Fruit fly (Drosophila melanogaster) whole organism, embryonic: Measurements from ENCODE around the gene CG5861.

Source experiments
- CG1024 ChIP-seq: fragments of 200-800 bp; sonication (Bioruptor generic); IDR thresholded peaks from 2 replicates; pipeline ENCODE4 v1.3.6; 2022; ENCODE audit warnings: missing biosample characterization, missing genetic modification characterization
- CG11560 ChIP-seq: fragments of 200-800 bp; sonication (Bioruptor generic); IDR thresholded peaks from 3 replicates; pipeline ENCODE4 v1.3.6; 2022; ENCODE audit warnings: missing biosample characterization, missing genetic modification characterization
- CG12155 ChIP-seq: fragments of 200-800 bp; sonication (Bioruptor generic); optimal IDR thresholded peaks from 3 replicates; lab custom pipeline; 2016; ENCODE audit warnings: missing biosample characterization, missing genetic modification characterization
- CG12236 ChIP-seq: fragments of 200-800 bp; sonication (Bioruptor generic); optimal IDR thresholded peaks from 2 replicates; lab custom pipeline; 2016; ENCODE audit warnings: missing biosample characterization, missing genetic modification characterization
- CG12299 ChIP-seq: fragments of 200-800 bp; sonication (Bioruptor generic); optimal IDR thresholded peaks from 2 replicates; lab custom pipeline; 2018; ENCODE audit warnings: missing biosample characterization, mild to moderate bottlenecking, missing genetic modification characterization
- CG13424 ChIP-seq: fragments of 200-800 bp; sonication (Bioruptor generic); optimal IDR thresholded peaks from 2 replicates; lab custom pipeline; 2019; ENCODE audit warnings: missing biosample characterization, mild to moderate bottlenecking, missing genetic modification characterization, moderate library complexity
- CG13894 ChIP-seq: fragments of 200-800 bp; sonication (Bioruptor generic); optimal IDR thresholded peaks from 3 replicates; lab custom pipeline; 2018; ENCODE audit warnings: missing biosample characterization, mild to moderate bottlenecking, missing genetic modification characterization, moderate library complexity
- CG14860 ChIP-seq: fragments of 200-800 bp; sonication (Bioruptor generic); IDR thresholded peaks from 3 replicates; pipeline ENCODE4 v1.3.6; 2022; ENCODE audit warnings: missing biosample characterization, missing genetic modification characterization; ENCODE audit not compliant: partially characterized antibody
- CG15514 ChIP-seq: fragments of 200-800 bp; sonication (Bioruptor generic); optimal IDR thresholded peaks from 3 replicates; lab custom pipeline; 2017; ENCODE audit warnings: missing biosample characterization, missing genetic modification characterization, mild to moderate bottlenecking, moderate library complexity, missing genetic modification reagents
- CG15601 ChIP-seq: fragments of 200-800 bp; sonication (Bioruptor generic); optimal IDR thresholded peaks from 3 replicates; lab custom pipeline; 2019; ENCODE audit warnings: missing biosample characterization, mild to moderate bottlenecking, missing genetic modification characterization, moderate library complexity
- CG18262 ChIP-seq: fragments of 200-800 bp; optimal IDR thresholded peaks from 3 replicates; lab custom pipeline; 2019; ENCODE audit warnings: missing biosample characterization, mild to moderate bottlenecking, missing genetic modification characterization, moderate library complexity
- CG2678 ChIP-seq: fragments of 200-800 bp; sonication (Bioruptor generic); optimal IDR thresholded peaks from 3 replicates; lab custom pipeline; 2019; ENCODE audit warnings: missing biosample characterization, mild to moderate bottlenecking, missing genetic modification characterization, moderate library complexity
- CG33213 ChIP-seq: fragments of 200-800 bp; sonication (Bioruptor generic); optimal IDR thresholded peaks from 3 replicates; lab custom pipeline; 2016; ENCODE audit warnings: missing biosample characterization, missing genetic modification characterization
- CG42726 ChIP-seq: fragments of 200-800 bp; sonication (Bioruptor generic); IDR thresholded peaks from 2 replicates; pipeline ENCODE4 v1.3.6; 2022; ENCODE audit warnings: missing biosample characterization, missing genetic modification characterization; ENCODE audit not compliant: partially characterized antibody
- CG6175 ChIP-seq: fragments of 200-800 bp; sonication (Bioruptor generic); IDR thresholded peaks from 3 replicates; pipeline ENCODE4 v1.3.6; 2022; ENCODE audit warnings: missing biosample characterization, missing genetic modification characterization
- CG7928 ChIP-seq: fragments of 200-800 bp; sonication (Bioruptor generic); optimal IDR thresholded peaks from 2 replicates; lab custom pipeline; 2017; ENCODE audit warnings: missing biosample characterization, mild to moderate bottlenecking, missing genetic modification characterization
- CG7963 ChIP-seq: fragments of 200-800 bp; sonication (Bioruptor generic); IDR thresholded peaks from 3 replicates; pipeline ENCODE4 v1.3.6; 2022; ENCODE audit warnings: missing biosample characterization, missing genetic modification characterization; ENCODE audit not compliant: partially characterized antibody
- CG9609 ChIP-seq: fragments of 200-800 bp; sonication (Bioruptor generic); optimal IDR thresholded peaks from 3 replicates; lab custom pipeline; 2016; ENCODE audit warnings: missing biosample characterization, missing genetic modification characterization
- CG9932 ChIP-seq: fragments of 200-800 bp; sonication (Bioruptor generic); IDR thresholded peaks from 2 replicates; pipeline ENCODE4 v1.3.6; 2022; ENCODE audit warnings: missing biosample characterization, missing genetic modification characterization
- CHES-1-like ChIP-seq: fragments of 200-800 bp; sonication (Bioruptor generic); optimal IDR thresholded peaks from 2 replicates; lab custom pipeline; 2016; ENCODE audit warnings: missing biosample characterization, missing genetic modification characterization
- Dip2 ChIP-seq: fragments of 200-800 bp; sonication (Bioruptor generic); IDR thresholded peaks from 2 replicates; pipeline ENCODE4 v1.3.6; 2022; ENCODE audit warnings: missing biosample characterization, missing genetic modification characterization
- E2f1 ChIP-seq: fragments of 200-800 bp; sonication (Bioruptor generic); IDR thresholded peaks from 2 replicates; pipeline ENCODE4 v1.3.6; 2022; ENCODE audit warnings: missing biosample characterization, missing genetic modification characterization
- Pdp1 ChIP-seq, 2 experiments: fragments of 200-800 bp; sonication (Bioruptor generic); optimal IDR thresholded peaks; 3 replicates each; lab custom pipeline; 2016; ENCODE audit warnings: missing biosample characterization in 2 of 2, missing genetic modification characterization in 2 of 2, mild to moderate bottlenecking in 1 of 2, moderate library complexity in 1 of 2
- Sin3A ChIP-seq: fragments of >200 bp; optimal IDR thresholded peaks from 2 replicates; lab custom pipeline; 2018
- Sry-β ChIP-seq: fragments of 200-800 bp; sonication (Bioruptor generic); optimal IDR thresholded peaks from 2 replicates; lab custom pipeline; 2018; ENCODE audit warnings: missing biosample characterization, mild to moderate bottlenecking, missing genetic modification characterization, moderate library complexity
- ap ChIP-seq: fragments of 200-800 bp; sonication (Bioruptor generic); IDR thresholded peaks from 2 replicates; pipeline ENCODE4 v1.3.6; 2022; ENCODE audit warnings: missing biosample characterization, missing genetic modification characterization
- cg ChIP-seq: fragments of 200-800 bp; sonication (Bioruptor generic); optimal IDR thresholded peaks from 3 replicates; lab custom pipeline; 2019; ENCODE audit warnings: missing biosample characterization, mild to moderate bottlenecking, missing genetic modification characterization, moderate library complexity
- chif ChIP-seq, 2 experiments: fragments of 200-800 bp; sonication (Bioruptor generic); optimal IDR thresholded peaks; 3 replicates each; lab custom pipeline; 2016; ENCODE audit warnings: missing biosample characterization in 2 of 2, missing genetic modification characterization in 2 of 2
- corto ChIP-seq: fragments of 200-800 bp; sonication (Bioruptor generic); optimal IDR thresholded peaks from 2 replicates; lab custom pipeline; 2016; ENCODE audit warnings: missing biosample characterization, mild to moderate bottlenecking, missing genetic modification characterization, moderate library complexity
- ewg ChIP-seq: fragments of 200-800 bp; sonication (Bioruptor generic); optimal IDR thresholded peaks from 3 replicates; lab custom pipeline; 2017; ENCODE audit warnings: mild to moderate bottlenecking, missing biosample characterization, missing genetic modification reagents, missing genetic modification characterization
- fd102C ChIP-seq: fragments of 200-800 bp; sonication (Bioruptor generic); optimal IDR thresholded peaks from 2 replicates; lab custom pipeline; 2018; ENCODE audit warnings: missing biosample characterization, mild to moderate bottlenecking, missing genetic modification characterization, moderate library complexity
- fd3F ChIP-seq: fragments of 200-800 bp; sonication (Bioruptor generic); optimal IDR thresholded peaks from 2 replicates; lab custom pipeline; 2018; ENCODE audit warnings: missing biosample characterization, mild to moderate bottlenecking, missing genetic modification characterization, moderate library complexity
- fru ChIP-seq: fragments of >200 bp; optimal IDR thresholded peaks from 2 replicates; lab custom pipeline; 2017
- gce ChIP-seq: fragments of 200-800 bp; sonication (Bioruptor generic); IDR thresholded peaks from 3 replicates; pipeline ENCODE4 v1.3.6; 2022; ENCODE audit warnings: missing biosample characterization, missing genetic modification characterization
- gcm2 ChIP-seq: fragments of 200-800 bp; sonication (Bioruptor generic); optimal IDR thresholded peaks from 2 replicates; lab custom pipeline; 2016; ENCODE audit warnings: missing biosample characterization, missing genetic modification characterization
- gro ChIP-seq: fragments of 200-800 bp; sonication (Bioruptor generic); optimal IDR thresholded peaks from 2 replicates; lab custom pipeline; 2016; ENCODE audit warnings: missing biosample characterization, missing genetic modification characterization
- gsb ChIP-seq: fragments of 200-800 bp; sonication (Bioruptor generic); IDR thresholded peaks from 2 replicates; pipeline ENCODE4 v1.3.6; 2022; ENCODE audit warnings: missing biosample characterization, missing genetic modification characterization
- hbn ChIP-seq: fragments of 200-800 bp; sonication (Bioruptor generic); IDR thresholded peaks from 2 replicates; pipeline ENCODE4 v1.3.6; 2022; ENCODE audit warnings: missing biosample characterization, missing genetic modification characterization; ENCODE audit not compliant: partially characterized antibody
- her ChIP-seq: fragments of 200-800 bp; sonication (Bioruptor generic); optimal IDR thresholded peaks from 2 replicates; lab custom pipeline; 2016; ENCODE audit warnings: missing biosample characterization, missing genetic modification characterization
- hkb ChIP-seq, 2 experiments: fragments of 200-800 bp in 1 of 2; fragments of >200 bp in 1 of 2; sonication (Bioruptor generic) in 1 of 2; IDR thresholded peaks in 1 of 2; optimal IDR thresholded peaks in 1 of 2; 2 replicates each; pipeline versions ENCODE4 v1.3.6 to Lab custom; 2017 to 2022; ENCODE audit warnings: missing biosample characterization in 1 of 2, missing genetic modification characterization in 1 of 2
- jigr1 ChIP-seq: fragments of 200-800 bp; sonication (Bioruptor generic); IDR thresholded peaks from 3 replicates; pipeline ENCODE4 v1.3.6; 2022; ENCODE audit warnings: missing biosample characterization, missing genetic modification characterization
- pan ChIP-seq, 4 experiments: fragments of >200 bp in 3 of 4; fragments of 200-800 bp in 1 of 4; sonication (Bioruptor generic) in 1 of 4; optimal IDR thresholded peaks in 3 of 4; IDR thresholded peaks in 1 of 4; 2 replicates each; pipeline versions ENCODE4 v1.3.6 to Lab custom; 2017 to 2022; ENCODE audit warnings: missing biosample characterization in 2 of 4, missing genetic modification characterization in 2 of 4, mixed read lengths in 1 of 4
- prd ChIP-seq, 3 experiments: fragments of >200 bp in 2 of 3; fragments of 200-800 bp in 1 of 3; sonication (Bioruptor generic) in 1 of 3; optimal IDR thresholded peaks in 2 of 3; IDR thresholded peaks in 1 of 3; 2 replicates in 2 of 3; 3 replicates in 1 of 3; pipeline versions ENCODE4 v1.3.6 to Lab custom; 2017 to 2022; ENCODE audit warnings: missing biosample characterization in 1 of 3, missing genetic modification characterization in 1 of 3
- ro ChIP-seq: fragments of 200-800 bp; sonication (Bioruptor generic); IDR thresholded peaks from 2 replicates; pipeline ENCODE4 v1.3.6; 2022; ENCODE audit warnings: missing biosample characterization, missing genetic modification characterization
- slou ChIP-seq: fragments of 200-800 bp; sonication (Bioruptor generic); optimal IDR thresholded peaks from 3 replicates; lab custom pipeline; 2016; ENCODE audit warnings: missing biosample characterization, missing genetic modification characterization
- tio ChIP-seq: fragments of 200-800 bp; sonication (Bioruptor generic); optimal IDR thresholded peaks from 2 replicates; lab custom pipeline; 2017; ENCODE audit warnings: missing biosample characterization, missing genetic modification characterization, inconsistent platforms
- usp ChIP-seq: fragments of >200 bp; optimal IDR thresholded peaks from 2 replicates; lab custom pipeline; 2017; ENCODE audit warnings: missing biosample characterization, missing genetic modification characterization
- vnd ChIP-seq: fragments of 200-800 bp; sonication (Bioruptor generic); IDR thresholded peaks from 3 replicates; pipeline ENCODE4 v1.3.6; 2022; ENCODE audit warnings: missing biosample characterization, missing genetic modification characterization; ENCODE audit not compliant: partially characterized antibody
- z ChIP-seq: fragments of 200-800 bp; sonication (Bioruptor generic); IDR thresholded peaks from 3 replicates; pipeline ENCODE4 v1.3.6; 2022; ENCODE audit warnings: missing biosample characterization, missing genetic modification characterization
- zf30C ChIP-seq: fragments of 200-800 bp; sonication (Bioruptor generic); optimal IDR thresholded peaks from 3 replicates; lab custom pipeline; 2018; ENCODE audit warnings: missing biosample characterization, mild to moderate bottlenecking, missing genetic modification characterization

The CG5861 gene

DNA sequence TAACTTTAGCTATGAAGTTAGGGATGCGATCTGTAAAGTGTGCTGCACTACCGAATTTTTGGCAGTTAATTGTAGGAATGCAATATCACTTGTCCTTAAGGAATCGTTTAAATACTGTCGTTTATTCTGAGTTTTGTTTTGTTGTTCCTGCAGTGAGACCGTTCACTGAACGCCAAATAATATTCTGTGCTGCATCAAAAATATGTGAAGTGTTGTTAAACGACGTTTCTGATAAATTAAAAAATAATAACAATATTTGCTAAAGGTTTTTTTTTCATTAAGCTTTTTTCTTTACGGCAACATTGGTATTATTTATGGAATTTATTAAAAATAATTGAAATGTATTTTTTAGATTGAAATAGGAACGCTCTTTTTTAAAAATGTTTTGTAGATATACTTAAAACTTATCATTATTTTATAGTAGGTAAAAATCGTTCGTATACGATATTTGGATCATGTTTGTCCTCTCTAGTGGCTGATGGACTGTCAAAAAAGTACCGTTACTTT lies 4.3 kb downstream of the CG5861 start, which contains the start of gene GMF (continued):
- TF ChIP-seq CG13424 (tag; lab: Kevin White, UChicago) (peak; percentile 25), Dip2 (GFP tag; lab: Robert Waterston, UW) (no peak), zf30C (GFP tag; lab: Kevin White, UChicago) (no peak), CG9609 (GFP tag; lab: Kevin White, UChicago) (no peak), fru (lab: Kevin White, UChicago) (no peak), hkb (optimal IDR thresholded peaks at IDR 0.05; lab: Kevin White, UChicago) (no peak), hkb (GFP tag; IDR thresholded peaks at IDR 0.05; lab: Robert Waterston, UW) (no peak), ewg (no peak), Pdp1 (GFP tag; optimal IDR thresholded peaks at IDR 0.05; lab: Kevin White, UChicago) (peak; percentile 5 to 29), slou (GFP tag; lab: Kevin White, UChicago) (no peak), CG6175 (no peak), CG18262 (tag; lab: Kevin White, UChicago) (peak; percentile 60), pan (optimal IDR thresholded peaks at IDR 0.05; lab: Kevin White, UChicago) (no peak), pan (GFP tag; optimal IDR thresholded peaks at IDR 0.05 in 1 of 2, IDR thresholded peaks at IDR 0.05 in 1 of 2) (peak in 1 of 2 experiments; percentile 27), corto (GFP tag; lab: Kevin White, UChicago) (no peak), jigr1 (peak; percentile 67; the same call in 1 of the 3 replicates), CG42726 (GFP tag; lab: Robert Waterston, UW) (no peak), CG2678 (tag; lab: Kevin White, UChicago) (peak; percentile 69), prd (optimal IDR thresholded peaks at IDR 0.05; lab: Kevin White, UChicago) (no peak), prd (GFP tag; IDR thresholded peaks at IDR 0.05; lab: Robert Waterston, UW) (no peak), her (GFP tag; lab: Kevin White, UChicago) (no peak), CG1024 (GFP tag; lab: Robert Waterston, UW) (no peak), CG7928 (no peak), CHES-1-like (GFP tag; lab: Kevin White, UChicago) (peak; percentile 35), CG13894 (no peak), CG12236 (no peak), CG7963 (GFP tag; lab: Robert Waterston, UW) (no peak), CG11560 (tag; lab: Robert Waterston, UW) (no peak), gcm2 (no peak), tio (GFP tag; lab: Kevin White, UChicago) (no peak), fd102C (GFP tag; lab: Kevin White, UChicago) (no peak), CG15514 (GFP tag; lab: Kevin White, UChicago) (peak; percentile 47), CG33213 (no peak), gce (no peak), hbn (GFP tag; lab: Robert Waterston, UW) (no peak), CG12155 (peak; percentile 20), Sin3A (lab: Kevin White, UChicago) (no peak), CG15601 (peak; percentile 53), CG12299 (tag; lab: Kevin White, UChicago) (peak; percentile 54), CG9932 (peak; percentile 45), usp (GFP tag; lab: Kevin White, UChicago) (no peak), gsb (no peak), z (no peak), vnd (GFP tag; lab: Robert Waterston, UW) (no peak), CG14860 (GFP tag; lab: Robert Waterston, UW) (no peak), cg (GFP tag; lab: Kevin White, UChicago) (no peak), ap (GFP tag; lab: Robert Waterston, UW) (no peak), fd3F (no peak), ro (GFP tag; lab: Robert Waterston, UW) (no peak), Sry-β (GFP tag; lab: Kevin White, UChicago) (no peak), chif (GFP tag; optimal IDR thresholded peaks at IDR 0.05; lab: Kevin White, UChicago) (no peak), gro (GFP tag; lab: Kevin White, UChicago) (no peak), E2f1 (GFP tag; lab: Robert Waterston, UW) (no peak)
